Worm (Caenorhabditis elegans): ENCODE data around the gene ZK863.8.
A peak's percentile ranks its signal among the peaks of the same experiment; 100 is the strongest.

ZK863.8 gene

DNA sequence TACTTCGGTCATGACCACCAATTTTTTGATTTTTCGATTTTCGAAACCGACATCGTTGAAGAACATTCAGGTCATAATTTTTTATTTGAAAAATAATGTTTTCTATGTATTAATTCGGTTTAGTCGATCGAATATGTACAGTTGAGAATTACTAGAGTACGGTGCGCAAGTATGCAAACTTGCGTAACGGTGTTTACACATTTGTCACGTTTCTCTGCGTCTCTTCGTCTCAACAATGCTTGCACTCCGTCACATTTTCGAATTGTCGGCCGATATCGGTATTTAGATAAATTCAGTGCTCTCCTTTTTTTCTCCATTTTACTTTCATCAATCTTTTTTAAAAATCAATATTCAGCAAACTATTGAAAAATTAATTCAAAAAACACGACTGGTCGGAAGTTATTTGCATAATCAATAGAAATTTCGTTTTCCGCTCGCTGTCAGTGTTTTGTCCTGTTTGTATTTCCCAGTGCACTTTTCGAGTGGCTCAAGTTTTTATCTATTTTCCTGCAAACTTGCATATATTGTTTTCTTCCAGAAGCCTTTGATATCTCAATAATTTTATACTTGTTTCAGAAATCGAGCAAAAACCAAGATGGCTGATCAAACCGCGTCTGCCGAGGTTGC is 3.7 kb upstream of the ZK863.8 start, which contains the start of gene dpy-30:
Gene dpy-30, plus strand, starts transcription at position 577 of the 627 bp plus-strand sequence.
- peak; percentile 56 for TF ChIP-seq W03F9.2 (tag; optimal IDR thresholded peaks at IDR 0.05)
- TF ChIP-seq him-1 (tag; optimal IDR thresholded peaks at IDR 0.05), result no peak
- no peak for TF ChIP-seq dao-5 (tag; optimal IDR thresholded peaks at IDR 0.05)

DNA sequence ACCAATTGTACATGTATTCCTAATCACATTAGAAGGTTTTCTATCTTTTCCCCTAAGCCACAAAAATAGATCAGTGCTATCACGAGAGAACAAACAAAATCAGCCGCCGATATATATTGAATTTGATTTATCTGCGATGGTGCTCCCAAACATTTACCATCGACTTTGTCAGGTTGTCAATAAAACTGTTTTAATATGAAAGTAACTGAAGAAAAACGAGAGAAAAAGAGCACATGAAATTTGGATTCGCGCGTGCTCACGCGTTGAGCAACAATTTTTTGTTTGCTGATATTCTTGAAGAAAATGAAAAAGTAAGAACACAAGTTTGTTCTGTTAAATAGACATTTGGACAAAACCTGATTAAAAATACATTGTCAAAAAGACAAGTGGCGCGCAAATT is 1.5 kb upstream of the ZK863.8 start:
- TF ChIP-seq W03F9.2 (tag; optimal IDR thresholded peaks at IDR 0.05) (no peak), him-1 (tag; optimal IDR thresholded peaks at IDR 0.05) (no peak), dao-5 (tag; optimal IDR thresholded peaks at IDR 0.05) (no peak)

DNA sequence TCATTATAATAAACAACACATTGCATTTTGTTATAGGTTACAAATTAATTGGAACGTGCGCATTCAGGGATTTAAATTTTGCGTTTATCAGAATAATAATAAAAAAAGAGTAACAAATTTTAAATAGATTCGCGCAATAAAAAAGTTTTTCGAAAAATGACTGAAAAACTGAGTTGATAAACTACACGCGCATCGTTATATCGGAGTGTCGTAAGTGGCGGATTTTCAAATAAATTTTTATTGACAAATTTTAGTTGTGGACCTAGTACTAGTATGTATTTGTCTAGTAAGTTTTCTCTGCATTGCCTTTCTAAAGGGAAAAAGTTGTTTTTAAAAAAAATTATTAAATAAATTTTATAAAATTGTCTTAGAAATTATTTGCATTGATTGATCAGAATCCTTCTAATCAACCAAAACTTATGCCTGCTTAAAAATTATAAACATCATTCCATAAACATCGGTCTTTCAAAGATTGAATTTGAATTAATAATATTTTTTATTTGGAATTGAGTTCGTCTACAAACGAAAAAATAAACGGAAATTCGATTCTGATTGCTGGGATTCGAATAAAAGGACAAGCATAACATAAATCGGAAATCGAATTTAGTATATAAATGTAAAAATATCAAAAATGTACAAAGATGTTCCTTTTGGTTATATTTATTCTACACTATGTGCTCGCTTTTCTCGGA is 2.9 kb downstream of the ZK863.8 start, which contains the start of gene srd-4:
Gene srd-4, plus strand, starts transcription at position 642 of the 692 bp plus-strand sequence.
- TF ChIP-seq him-1 (tag; optimal IDR thresholded peaks at IDR 0.05) (no peak), W03F9.2 (tag; optimal IDR thresholded peaks at IDR 0.05) (no peak), dao-5 (tag; optimal IDR thresholded peaks at IDR 0.05) (no peak)

DNA sequence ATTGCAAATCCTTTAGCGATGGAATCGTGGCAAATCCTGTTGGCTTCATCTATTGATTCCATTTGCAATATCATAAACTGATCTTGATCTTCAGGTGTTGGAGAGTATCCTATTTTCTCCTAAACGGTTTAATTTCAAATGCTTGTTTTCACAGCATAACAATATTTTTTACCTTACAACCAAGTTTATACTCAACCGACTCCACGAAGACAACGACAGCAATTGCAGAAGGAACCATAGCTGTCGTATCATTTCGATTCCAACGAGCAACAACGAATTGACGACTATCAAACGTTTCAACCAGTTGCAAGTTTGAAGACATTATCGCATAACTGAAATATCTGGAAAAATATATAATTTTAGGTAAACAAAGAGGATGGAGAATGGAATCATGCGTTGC is 3.5 kb downstream of the ZK863.8 start, which contains the start of gene usip-1:
Gene usip-1, minus strand, starts transcription at position 341 of the 400 bp plus-strand sequence.
- TF ChIP-seq dao-5 (tag; optimal IDR thresholded peaks at IDR 0.05) (no peak), W03F9.2 (tag; optimal IDR thresholded peaks at IDR 0.05) (no peak)

DNA sequence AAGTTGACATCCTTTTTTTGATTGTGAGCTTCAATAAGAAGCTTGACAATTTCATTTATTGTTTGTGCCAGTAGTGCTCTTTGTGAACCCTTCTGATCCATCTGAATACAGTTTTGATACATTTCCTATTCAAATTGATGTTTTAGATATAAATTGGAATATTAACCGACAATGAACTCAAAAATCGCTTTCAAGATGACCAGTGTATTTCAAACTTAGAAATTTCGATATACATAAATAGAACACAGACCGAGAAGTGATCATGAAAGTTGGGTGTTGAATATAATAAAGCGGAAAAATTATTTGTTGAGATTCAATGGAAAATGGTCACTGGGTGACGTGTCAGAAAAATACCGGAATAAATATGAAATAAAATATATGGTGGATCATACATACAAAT is 6.0 kb downstream of the ZK863.8 start, which contains the start of gene elpc-3:
Gene elpc-3, minus strand, starts transcription at position 101 of the 400 bp plus-strand sequence.
- TF ChIP-seq W03F9.2 (tag; optimal IDR thresholded peaks at IDR 0.05) (no peak), dao-5 (tag; optimal IDR thresholded peaks at IDR 0.05) (no peak), him-1 (tag; optimal IDR thresholded peaks at IDR 0.05) (no peak)

DNA sequence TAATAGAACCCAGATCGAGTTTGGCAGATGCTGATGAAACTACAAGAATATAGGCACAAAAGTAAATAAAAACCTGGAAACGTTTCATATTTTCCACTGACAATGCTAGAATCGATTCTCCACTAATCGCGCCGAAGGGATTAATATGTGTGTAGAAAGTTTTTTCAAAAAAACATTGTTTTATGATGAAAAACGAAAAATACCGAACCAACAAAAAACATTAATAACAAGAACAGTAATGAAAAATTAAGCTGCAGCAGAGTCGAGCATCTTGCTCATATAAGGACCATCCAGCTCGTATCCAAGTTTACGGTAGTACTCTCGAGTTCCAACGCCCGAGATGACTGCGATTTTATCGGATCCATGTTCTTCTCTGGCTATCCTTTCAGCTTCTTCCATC is 8.0 kb downstream of the ZK863.8 start, which contains the start of gene clec-224:
Gene clec-224, minus strand, starts transcription at position 101 of the 400 bp plus-strand sequence.
- TF ChIP-seq W03F9.2 (tag; optimal IDR thresholded peaks at IDR 0.05), result no peak
- no peak for TF ChIP-seq dao-5 (tag; optimal IDR thresholded peaks at IDR 0.05)
- no peak for TF ChIP-seq him-1 (tag; optimal IDR thresholded peaks at IDR 0.05)

DNA sequence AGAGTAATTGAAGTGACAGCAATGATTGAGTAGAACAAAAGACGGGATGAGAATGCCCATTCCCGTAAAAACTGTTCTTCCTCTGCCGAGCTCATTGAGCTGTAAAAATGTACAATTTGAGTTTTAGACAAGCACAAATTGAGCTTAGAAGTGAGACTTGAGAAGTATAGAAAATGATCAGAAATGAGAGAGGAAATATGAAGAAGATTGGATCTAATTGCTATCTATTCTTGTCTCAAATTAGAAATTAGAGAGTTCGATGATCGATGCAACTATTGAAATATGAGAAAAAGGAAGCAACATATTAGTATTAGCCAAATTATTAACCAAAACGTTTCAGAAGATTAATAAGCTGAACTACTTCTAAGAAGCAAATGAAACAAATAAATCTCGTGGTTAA is 17.2 kb downstream of the ZK863.8 start, which contains the start of gene ZK863.1:
Gene ZK863.1, minus strand, starts transcription at position 101 of the 400 bp plus-strand sequence.
- TF ChIP-seq W03F9.2 (tag; optimal IDR thresholded peaks at IDR 0.05) (no peak), dao-5 (tag; optimal IDR thresholded peaks at IDR 0.05) (no peak), him-1 (tag; optimal IDR thresholded peaks at IDR 0.05) (no peak)

DNA sequence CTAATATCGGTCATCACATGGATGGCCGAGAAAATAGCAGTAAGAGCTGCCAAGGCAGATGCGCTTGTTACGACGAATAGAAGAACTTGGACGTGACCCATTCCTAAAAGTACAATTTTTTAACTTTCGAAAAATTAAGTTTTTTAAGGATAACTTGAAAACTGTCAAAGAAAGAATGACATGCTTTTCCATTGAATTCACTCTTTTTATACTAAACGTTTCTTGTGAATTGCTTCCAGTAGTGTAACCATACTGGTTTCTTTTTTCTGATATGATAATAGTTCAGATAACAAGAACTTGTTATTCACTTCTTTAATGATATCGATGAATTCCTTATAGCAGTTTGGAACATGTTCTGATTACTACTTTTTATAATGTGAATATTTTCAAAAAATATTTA is 19.7 kb downstream of the ZK863.8 start, which contains the start of gene col-37:
Gene col-37, minus strand, starts transcription at position 101 of the 400 bp plus-strand sequence.
- TF ChIP-seq him-1 (tag; optimal IDR thresholded peaks at IDR 0.05) (no peak), dao-5 (tag; optimal IDR thresholded peaks at IDR 0.05) (no peak), W03F9.2 (tag; optimal IDR thresholded peaks at IDR 0.05) (no peak)

DNA sequence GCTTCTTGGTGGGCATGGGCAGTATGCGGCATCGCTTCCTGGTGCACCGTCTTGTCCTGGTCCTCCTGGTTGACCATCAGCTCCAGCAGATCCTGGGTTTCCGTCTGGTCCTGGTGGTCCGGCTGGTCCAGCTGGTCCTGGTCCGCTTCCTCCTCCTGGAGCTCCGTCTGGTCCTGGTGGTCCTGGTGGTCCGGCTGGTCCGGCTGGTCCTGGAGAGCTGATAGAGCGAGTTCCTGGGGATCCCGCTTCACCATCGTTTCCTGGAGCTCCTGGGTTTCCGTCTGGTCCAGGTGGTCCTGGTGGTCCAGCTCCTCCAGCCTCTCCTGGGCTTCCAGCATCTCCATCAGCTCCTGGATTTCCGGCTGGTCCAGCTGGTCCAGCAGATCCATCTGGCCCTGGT is 20.3 kb downstream of the ZK863.8 start:
- TF ChIP-seq W03F9.2 (tag; optimal IDR thresholded peaks at IDR 0.05) (no peak), him-1 (tag; optimal IDR thresholded peaks at IDR 0.05) (no peak), dao-5 (tag; optimal IDR thresholded peaks at IDR 0.05) (no peak)

DNA sequence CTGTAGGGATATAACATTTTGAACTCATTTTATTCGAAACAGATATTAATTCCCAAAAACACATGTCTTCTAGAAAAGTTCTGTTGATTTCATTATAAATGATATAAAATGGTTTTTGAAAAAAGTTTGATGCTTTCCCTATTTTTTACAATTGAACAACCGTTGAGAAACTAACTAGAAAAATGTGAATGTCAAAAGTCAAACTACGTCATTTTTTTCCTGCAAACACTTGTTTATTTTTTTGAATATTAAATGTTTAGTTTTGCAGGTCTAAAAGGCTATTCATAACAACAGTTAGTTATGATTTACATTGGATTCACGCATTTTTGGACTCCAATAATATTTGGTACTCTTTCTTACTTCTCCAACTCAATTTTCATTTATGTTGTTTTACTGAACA is 24.4 kb downstream of the ZK863.8 start, which contains the start of gene srj-4:
Gene srj-4, plus strand, starts transcription at position 301 of the 400 bp plus-strand sequence.
- TF ChIP-seq him-1 (tag; optimal IDR thresholded peaks at IDR 0.05), result no peak
- no peak for TF ChIP-seq W03F9.2 (tag; optimal IDR thresholded peaks at IDR 0.05)
- no peak for TF ChIP-seq dao-5 (tag; optimal IDR thresholded peaks at IDR 0.05)

DNA sequence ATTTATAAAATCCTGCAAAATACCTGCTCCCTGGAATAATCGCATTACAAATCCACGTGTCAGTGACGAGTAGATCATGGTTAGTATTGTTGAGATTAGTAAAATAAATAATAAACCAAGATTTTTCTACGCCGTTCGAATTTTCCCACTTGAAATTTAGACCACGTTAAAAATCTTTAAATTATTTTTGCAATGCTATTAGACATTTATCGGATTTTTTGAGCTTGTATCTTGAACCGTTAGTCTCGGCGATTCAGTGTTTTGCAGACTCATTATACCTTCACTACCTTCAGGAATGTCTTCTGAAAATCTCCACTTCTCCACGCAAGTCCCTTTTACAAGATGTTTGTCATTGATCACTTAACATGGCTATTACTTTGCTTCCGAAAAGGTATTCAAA is 25.1 kb downstream of the ZK863.8 start, which contains the start of gene C27A7.5:
Gene C27A7.5, minus strand, starts transcription at position 101 of the 400 bp plus-strand sequence.
- TF ChIP-seq W03F9.2 (tag; optimal IDR thresholded peaks at IDR 0.05) (no peak), dao-5 (tag; optimal IDR thresholded peaks at IDR 0.05) (no peak), him-1 (tag; optimal IDR thresholded peaks at IDR 0.05) (no peak)

DNA sequence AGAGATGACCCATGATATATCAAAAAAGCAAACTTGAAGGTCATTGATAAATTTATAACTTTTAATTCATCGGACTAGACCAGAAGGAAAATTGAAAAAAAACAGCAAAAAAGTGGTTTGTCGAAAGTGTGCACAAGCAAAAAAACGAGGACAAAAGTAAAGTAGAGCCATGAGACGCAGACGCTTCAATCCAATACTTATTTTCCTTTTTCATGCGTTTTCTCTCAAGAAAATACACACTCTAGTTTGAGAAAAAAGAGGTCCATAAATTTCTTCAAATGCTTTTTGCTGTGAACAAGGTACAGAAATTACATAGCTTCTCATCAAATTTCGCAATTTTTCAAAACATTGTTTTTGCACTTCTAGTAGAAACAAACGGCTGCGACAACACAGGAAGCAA is 26.2 kb downstream of the ZK863.8 start:
- TF ChIP-seq him-1 (tag; optimal IDR thresholded peaks at IDR 0.05) (no peak), W03F9.2 (tag; optimal IDR thresholded peaks at IDR 0.05) (no peak), dao-5 (tag; optimal IDR thresholded peaks at IDR 0.05) (no peak)

DNA sequence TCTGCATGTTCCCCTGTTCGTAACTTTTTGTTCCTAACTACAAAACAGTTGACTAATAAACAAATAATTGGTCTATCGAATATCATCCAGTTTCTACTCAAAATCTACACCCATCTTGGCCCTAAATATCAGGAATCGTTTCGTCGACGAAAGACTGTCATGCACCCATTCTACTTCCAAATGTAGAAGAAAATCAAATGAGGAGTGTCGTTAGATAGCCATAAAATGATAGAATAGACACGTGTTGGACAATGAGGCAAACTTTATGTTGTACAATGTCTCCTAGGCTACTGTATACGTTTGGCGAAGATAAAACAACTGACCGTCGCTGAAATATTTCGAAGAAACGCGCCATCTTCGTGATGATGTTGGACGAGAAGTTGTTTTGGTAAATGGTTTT is 27.3 kb downstream of the ZK863.8 start:
- TF ChIP-seq dao-5 (tag; optimal IDR thresholded peaks at IDR 0.05), result no peak
- no peak for TF ChIP-seq him-1 (tag; optimal IDR thresholded peaks at IDR 0.05)
- no peak for TF ChIP-seq W03F9.2 (tag; optimal IDR thresholded peaks at IDR 0.05)

DNA sequence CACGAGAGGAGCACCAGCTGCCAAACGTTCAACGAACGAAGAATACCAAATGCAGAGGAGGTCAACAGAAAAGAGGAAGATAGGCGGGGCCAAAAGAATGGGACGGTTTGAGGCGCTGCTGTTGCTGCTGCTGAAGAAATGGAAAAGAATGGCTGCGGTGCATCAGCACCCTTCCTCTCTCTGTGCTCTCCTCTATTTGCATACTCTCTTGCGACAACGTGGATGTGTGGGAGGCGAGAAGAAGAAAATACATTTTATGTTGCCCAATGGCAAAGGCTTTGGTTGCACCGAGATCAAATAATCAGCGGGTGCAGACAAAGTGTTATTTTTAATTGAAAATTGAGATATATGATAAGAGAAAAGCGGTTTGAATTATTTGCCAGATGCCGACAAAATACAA is 28.9 kb downstream of the ZK863.8 start:
- TF ChIP-seq dao-5 (tag; optimal IDR thresholded peaks at IDR 0.05), result no peak
- no peak for TF ChIP-seq him-1 (tag; optimal IDR thresholded peaks at IDR 0.05)
- no peak for TF ChIP-seq W03F9.2 (tag; optimal IDR thresholded peaks at IDR 0.05)
